Worm (Caenorhabditis elegans) whole organism, L3 larva: ENCODE results near the gene lido-15.

ENCODE experiments used
- R02D3.7 ChIP-seq: fragments of 150-350 bp; optimal IDR thresholded peaks from 2 replicates; lab custom pipeline; 2014; ENCODE audit warnings: missing biosample characterization, missing genetic modification characterization
- ZK546.5 ChIP-seq: sonication (generic microtip); optimal IDR thresholded peaks from 2 replicates; lab custom pipeline; 2017; ENCODE audit warnings: missing biosample characterization, missing genetic modification characterization
- aly-2 ChIP-seq: fragments of 150-350 bp; optimal IDR thresholded peaks from 2 replicates; lab custom pipeline; 2014; ENCODE audit warnings: missing biosample characterization, missing genetic modification characterization
- ama-1 ChIP-seq: fragments of 150-350 bp; optimal IDR thresholded peaks from 2 replicates; lab custom pipeline; 2018
- ceh-16 ChIP-seq: sonication (generic microtip); optimal IDR thresholded peaks from 2 replicates; lab custom pipeline; 2017; ENCODE audit warnings: missing biosample characterization, missing genetic modification characterization
- ceh-28 ChIP-seq: fragments of 150-350 bp; optimal IDR thresholded peaks from 2 replicates; lab custom pipeline; 2014; ENCODE audit warnings: missing biosample characterization, missing genetic modification reagents, missing genetic modification characterization
- ceh-82 ChIP-seq: fragments of 150-350 bp; optimal IDR thresholded peaks from 2 replicates; lab custom pipeline; 2014; ENCODE audit warnings: missing biosample characterization, missing genetic modification characterization
- ceh-9 ChIP-seq: sonication (generic microtip); optimal IDR thresholded peaks from 2 replicates; lab custom pipeline; 2018; ENCODE audit warnings: missing biosample characterization, missing genetic modification characterization
- daf-12 ChIP-seq: fragments of 150-350 bp; optimal IDR thresholded peaks from 2 replicates; lab custom pipeline; 2014; ENCODE audit warnings: missing biosample characterization, missing genetic modification reagents, missing genetic modification characterization
- egl-5 ChIP-seq: fragments of 150-350 bp; optimal IDR thresholded peaks from 2 replicates; lab custom pipeline; 2017; ENCODE audit warnings: missing biosample characterization, missing genetic modification reagents, missing genetic modification characterization, inconsistent platforms
- elt-1 ChIP-seq: fragments of 150-350 bp; optimal IDR thresholded peaks from 2 replicates; lab custom pipeline; 2014; ENCODE audit warnings: missing biosample characterization, missing genetic modification characterization
- elt-2 ChIP-seq: sonication (generic microtip); optimal IDR thresholded peaks from 2 replicates; lab custom pipeline; 2016; ENCODE audit warnings: missing genetic modification reagents, mild to moderate bottlenecking, missing genetic modification characterization, missing compliant biosample characterization
- elt-3 ChIP-seq, 3 experiments: fragments of 150-350 bp in 1 of 3; sonication (generic microtip) in 2 of 3; optimal IDR thresholded peaks; 2 replicates in 2 of 3; 4 replicates in 1 of 3; lab custom pipeline; 2014 to 2017; ENCODE audit warnings: missing biosample characterization in 3 of 3, missing genetic modification characterization in 3 of 3
- eor-1 ChIP-seq, 2 experiments: fragments of 150-350 bp; optimal IDR thresholded peaks; 2 replicates each; lab custom pipeline; 2014 to 2018; ENCODE audit warnings: missing biosample characterization in 2 of 2, missing genetic modification characterization in 2 of 2
- fkh-10 ChIP-seq: sonication (generic microtip); optimal IDR thresholded peaks from 2 replicates; lab custom pipeline; 2017; ENCODE audit warnings: missing biosample characterization, missing genetic modification reagents, missing genetic modification characterization
- fkh-2 ChIP-seq: fragments of 150-350 bp; optimal IDR thresholded peaks from 2 replicates; lab custom pipeline; 2014; ENCODE audit warnings: missing biosample characterization, missing genetic modification reagents, missing genetic modification characterization
- fos-1 ChIP-seq: fragments of 150-350 bp; optimal IDR thresholded peaks from 2 replicates; lab custom pipeline; 2014; ENCODE audit warnings: missing biosample characterization, missing genetic modification characterization
- lin-15B ChIP-seq: fragments of 150-350 bp; optimal IDR thresholded peaks from 2 replicates; lab custom pipeline; 2014; ENCODE audit warnings: missing biosample characterization, missing genetic modification characterization
- lin-39 ChIP-seq: fragments of 150-350 bp; optimal IDR thresholded peaks from 2 replicates; lab custom pipeline; 2018; ENCODE audit warnings: missing biosample characterization, missing genetic modification reagents, missing genetic modification characterization
- mdl-1 ChIP-seq: fragments of 150-350 bp; optimal IDR thresholded peaks from 2 replicates; lab custom pipeline; 2014; ENCODE audit warnings: missing biosample characterization, missing genetic modification characterization
- mml-1 ChIP-seq: fragments of 150-350 bp; sonication (generic microtip); optimal IDR thresholded peaks from 3 replicates; lab custom pipeline; 2014; ENCODE audit warnings: missing biosample characterization, missing genetic modification characterization
- nfya-1 ChIP-seq: sonication (generic microtip); optimal IDR thresholded peaks from 2 replicates; lab custom pipeline; 2017; ENCODE audit warnings: missing genetic modification characterization, mild to moderate bottlenecking, missing compliant biosample characterization, antibody characterized with exemption, moderate library complexity; ENCODE audit not compliant: insufficient read depth
- nhr-11 ChIP-seq: fragments of 150-350 bp; optimal IDR thresholded peaks from 2 replicates; lab custom pipeline; 2014; ENCODE audit warnings: missing biosample characterization, missing genetic modification characterization
- nhr-12 ChIP-seq: fragments of 150-350 bp; optimal IDR thresholded peaks from 2 replicates; lab custom pipeline; 2014; ENCODE audit warnings: missing biosample characterization, missing genetic modification characterization
- nhr-23 ChIP-seq: fragments of 150-350 bp; optimal IDR thresholded peaks from 2 replicates; lab custom pipeline; 2014; ENCODE audit warnings: missing biosample characterization, missing genetic modification reagents, missing genetic modification characterization
- nhr-25 ChIP-seq: sonication (generic microtip); optimal IDR thresholded peaks from 2 replicates; lab custom pipeline; 2017; ENCODE audit warnings: missing biosample characterization, missing genetic modification characterization
- nhr-28 ChIP-seq: fragments of 150-350 bp; optimal IDR thresholded peaks from 2 replicates; lab custom pipeline; 2014; ENCODE audit warnings: missing biosample characterization, missing genetic modification characterization
- nhr-43 ChIP-seq: sonication (generic microtip); optimal IDR thresholded peaks from 2 replicates; lab custom pipeline; 2016; ENCODE audit warnings: mild to moderate bottlenecking, missing genetic modification characterization, missing compliant biosample characterization; ENCODE audit not compliant: poor library complexity, severe bottlenecking
- nhr-67 ChIP-seq: fragments of 150-350 bp; optimal IDR thresholded peaks from 2 replicates; lab custom pipeline; 2014; ENCODE audit warnings: missing biosample characterization, missing genetic modification characterization
- nhr-76 ChIP-seq: fragments of 150-350 bp; sonication (generic microtip); optimal IDR thresholded peaks from 5 replicates; lab custom pipeline; 2014; ENCODE audit warnings: missing biosample characterization, missing genetic modification characterization
- nhr-77 ChIP-seq: fragments of 150-350 bp; optimal IDR thresholded peaks from 2 replicates; lab custom pipeline; 2014; ENCODE audit warnings: missing biosample characterization, missing genetic modification characterization
- pha-4 ChIP-seq: fragments of 150-350 bp; optimal IDR thresholded peaks from 2 replicates; lab custom pipeline; 2014; ENCODE audit warnings: missing biosample characterization, missing genetic modification reagents, missing genetic modification characterization
- pqm-1 ChIP-seq: fragments of 150-350 bp; optimal IDR thresholded peaks from 2 replicates; lab custom pipeline; 2017; ENCODE audit warnings: missing biosample characterization, missing genetic modification characterization, inconsistent platforms
- skn-1 ChIP-seq: fragments of 150-350 bp; optimal IDR thresholded peaks from 2 replicates; lab custom pipeline; 2014; ENCODE audit warnings: missing biosample characterization, missing genetic modification characterization
- snpc-4 ChIP-seq: fragments of 150-350 bp; optimal IDR thresholded peaks from 2 replicates; lab custom pipeline; 2014; ENCODE audit warnings: missing biosample characterization, missing genetic modification characterization
- tbx-2 ChIP-seq: sonication (generic microtip); optimal IDR thresholded peaks from 2 replicates; lab custom pipeline; 2016; ENCODE audit warnings: mild to moderate bottlenecking, missing genetic modification characterization, missing compliant biosample characterization
- unc-39 ChIP-seq: sonication (generic microtip); optimal IDR thresholded peaks from 4 replicates; lab custom pipeline; 2017; ENCODE audit warnings: missing biosample characterization, missing genetic modification characterization
- unc-62 ChIP-seq: fragments of 150-350 bp; sonication (generic microtip); optimal IDR thresholded peaks from 4 replicates; lab custom pipeline; 2014; ENCODE audit warnings: missing biosample characterization, missing genetic modification reagents, missing genetic modification characterization
- zag-1 ChIP-seq: fragments of 150-350 bp; optimal IDR thresholded peaks from 2 replicates; lab custom pipeline; 2014; ENCODE audit warnings: missing biosample characterization, missing genetic modification characterization
- ztf-11 ChIP-seq: fragments of 150-350 bp; optimal IDR thresholded peaks from 2 replicates; lab custom pipeline; 2014; ENCODE audit warnings: missing biosample characterization, missing genetic modification characterization
- ztf-4 ChIP-seq: fragments of 150-350 bp; optimal IDR thresholded peaks from 2 replicates; lab custom pipeline; 2014; ENCODE audit warnings: missing biosample characterization, missing genetic modification characterization

The lido-15 gene

DNA sequence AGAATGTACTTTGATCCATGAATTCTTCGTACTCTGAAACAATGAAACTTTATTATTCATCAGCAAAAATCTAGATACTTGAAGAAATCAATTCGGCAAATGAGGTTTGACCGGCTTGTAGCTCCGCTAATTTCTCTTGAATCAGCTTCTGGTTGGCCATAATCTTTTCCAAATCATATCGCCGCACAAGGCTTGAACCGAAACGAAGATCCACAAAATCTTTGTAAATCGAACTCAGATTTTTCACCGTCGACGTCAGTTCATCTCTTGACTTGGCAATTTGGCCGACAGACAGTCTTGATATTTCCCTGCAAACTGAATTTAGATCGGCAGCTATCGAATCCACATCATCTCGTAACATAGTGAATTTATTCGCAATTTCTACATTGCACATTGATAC, 6.6 kb upstream of the lido-15 start:
- TF ChIP-seq fkh-10 (GFP tag; lab: Kevin White, UChicago) (no peak), eor-1 (tag; optimal IDR thresholded peaks at IDR 0.05; lab: Kevin White, UChicago) (no peak), pha-4 (tag; lab: Kevin White, UChicago) (no peak), daf-12 (tag; lab: Kevin White, UChicago) (no peak)
- TF ChIP-seq, all 47 proteins: peak for 0

DNA sequence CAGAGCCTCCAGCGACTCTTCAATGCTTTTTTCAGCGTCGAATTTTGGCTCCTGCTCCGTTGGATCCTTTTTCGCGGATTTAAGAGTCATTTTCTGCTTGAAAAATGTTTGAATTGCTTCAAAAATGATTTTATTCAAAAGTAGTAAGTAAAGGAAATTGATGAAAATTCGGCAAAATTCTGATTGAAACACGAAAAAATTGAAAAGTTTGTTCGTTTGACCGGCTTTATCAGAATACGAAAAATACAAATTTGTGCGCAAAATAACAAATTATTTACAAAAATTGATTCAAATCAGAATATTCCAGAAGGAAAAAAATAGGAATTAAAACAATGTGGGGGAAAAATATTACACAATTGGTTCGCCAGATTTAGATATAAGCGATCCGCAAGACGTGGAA, 5.1 kb upstream of the lido-15 start, which contains the start of gene F54D10.4:
F54D10.4 (minus strand) TSS at position 101 of the 400 bp plus-strand sequence.
- TF ChIP-seq lin-15B (tag; lab: Kevin White, UChicago) (no peak), tbx-2 (tag; lab: Kevin White, UChicago) (no peak), nhr-25 (no peak), ztf-4 (tag; lab: Kevin White, UChicago) (no peak), unc-62 (no peak), nhr-67 (no peak), egl-5 (tag; lab: Kevin White, UChicago) (no peak), elt-1 (no peak)

ce11 chrII:3808104-3808503, 4.0 kb upstream of the lido-15 start, which contains the start of gene F54D10.5:
F54D10.5 (minus strand) TSS chrII:3808177.
- peak; percentile 63 for TF ChIP-seq elt-2 (tag; lab: Kevin White, UChicago)
- no peak for TF ChIP-seq nhr-67
- TF ChIP-seq ama-1 (lab: Kevin White, UChicago) = no peak
- TF ChIP-seq mdl-1 (tag; lab: Kevin White, UChicago) = no peak
- TF ChIP-seq pqm-1 = peak; percentile 38
- TF ChIP-seq nhr-28 (tag; lab: Kevin White, UChicago) = no peak
- no peak for TF ChIP-seq snpc-4 (tag; lab: Kevin White, UChicago)
- TF ChIP-seq zag-1 (tag; lab: Kevin White, UChicago) = no peak
- peak; percentile 71 for TF ChIP-seq lin-15B (tag; lab: Kevin White, UChicago)
- no peak for TF ChIP-seq aly-2 (tag; lab: Kevin White, UChicago)
- TF ChIP-seq egl-5 (tag; lab: Kevin White, UChicago) = peak; percentile 30
- TF ChIP-seq nhr-25 = peak; percentile 4
- TF ChIP-seq lin-39 (tag; lab: Kevin White, UChicago) = peak; percentile 64
- peak; percentile 66 for TF ChIP-seq nhr-23 (tag; lab: Kevin White, UChicago)
- TF ChIP-seq tbx-2 (tag; lab: Kevin White, UChicago) = no peak
- peak; percentile 99 for TF ChIP-seq R02D3.7
- no peak for TF ChIP-seq nhr-76 (tag; lab: Kevin White, UChicago)
- no peak for TF ChIP-seq nhr-12
- no peak for TF ChIP-seq fos-1 (tag; lab: Kevin White, UChicago)
- no peak for TF ChIP-seq fkh-2
- TF ChIP-seq unc-39 (tag; lab: Kevin White, UChicago) = no peak
- TF ChIP-seq skn-1 = peak; percentile 14
- peak; percentile 71 for TF ChIP-seq nhr-43
- TF ChIP-seq nfya-1 (tag; lab: Kevin White, UChicago) = peak; percentile 89
- no peak for TF ChIP-seq elt-1

ce11 chrII:3808643-3809042, 3.4 kb upstream of the lido-15 start:
- no peak for TF ChIP-seq skn-1
- no peak for TF ChIP-seq snpc-4 (tag; lab: Kevin White, UChicago)
- TF ChIP-seq mdl-1 (tag; lab: Kevin White, UChicago) = no peak
- TF ChIP-seq elt-1 = no peak
- TF ChIP-seq R02D3.7 = no peak

- no peak for TF ChIP-seq elt-1
- no peak for TF ChIP-seq elt-3 (tag; optimal IDR thresholded peaks at IDR 0.05; lab: Kevin White, UChicago)
- TF ChIP-seq nhr-67 = no peak
- TF ChIP-seq nhr-28 (tag; lab: Kevin White, UChicago) = no peak
- no peak for TF ChIP-seq ceh-82 (tag; lab: Kevin White, UChicago)
- TF ChIP-seq nhr-43 = no peak
- TF ChIP-seq nhr-77 (tag; lab: Kevin White, UChicago) = no peak
- TF ChIP-seq unc-39 (tag; lab: Kevin White, UChicago) = no peak
- TF ChIP-seq R02D3.7 = peak; percentile 39
- TF ChIP-seq fkh-10 (GFP tag; lab: Kevin White, UChicago) = no peak
- peak; percentile 40 for TF ChIP-seq snpc-4 (tag; lab: Kevin White, UChicago)
- TF ChIP-seq ceh-9 = no peak
- peak; percentile 75 for TF ChIP-seq pha-4 (tag; lab: Kevin White, UChicago)
- TF ChIP-seq ztf-4 (tag; lab: Kevin White, UChicago) = no peak
- TF ChIP-seq fkh-2 = no peak
- peak; percentile 78 for TF ChIP-seq elt-2 (tag; lab: Kevin White, UChicago)
- peak; percentile 24 for TF ChIP-seq pqm-1
- no peak for TF ChIP-seq mdl-1 (tag; lab: Kevin White, UChicago)
- TF ChIP-seq mml-1 (tag; lab: Kevin White, UChicago) = no peak
- no peak for TF ChIP-seq ztf-11
- no peak for TF ChIP-seq nhr-11 (tag; lab: Kevin White, UChicago)
- no peak for TF ChIP-seq ceh-28 (tag; lab: Kevin White, UChicago)
- no peak for TF ChIP-seq zag-1 (tag; lab: Kevin White, UChicago)
- no peak for TF ChIP-seq eor-1 (tag; optimal IDR thresholded peaks at IDR 0.05; lab: Kevin White, UChicago)
- TF ChIP-seq nhr-76 (tag; lab: Kevin White, UChicago) = no peak
- TF ChIP-seq lin-15B (tag; lab: Kevin White, UChicago) = peak; percentile 2
- TF ChIP-seq lin-39 (tag; lab: Kevin White, UChicago) = peak; percentile 73
- no peak for TF ChIP-seq daf-12 (tag; lab: Kevin White, UChicago)
- TF ChIP-seq ama-1 (lab: Kevin White, UChicago) = no peak
- TF ChIP-seq nhr-25 = peak; percentile 14
- no peak for TF ChIP-seq tbx-2 (tag; lab: Kevin White, UChicago)
- TF ChIP-seq ZK546.5 (tag; lab: Kevin White, UChicago) = no peak
- TF ChIP-seq skn-1 = no peak
- TF ChIP-seq ceh-16 (tag; lab: Kevin White, UChicago) = no peak
These were observed 1.5 kb upstream of the lido-15 start for ce11 chrII:3810550-3810949.
